Fruit fly (Drosophila melanogaster): ENCODE data around the gene nocte.

DNA sequence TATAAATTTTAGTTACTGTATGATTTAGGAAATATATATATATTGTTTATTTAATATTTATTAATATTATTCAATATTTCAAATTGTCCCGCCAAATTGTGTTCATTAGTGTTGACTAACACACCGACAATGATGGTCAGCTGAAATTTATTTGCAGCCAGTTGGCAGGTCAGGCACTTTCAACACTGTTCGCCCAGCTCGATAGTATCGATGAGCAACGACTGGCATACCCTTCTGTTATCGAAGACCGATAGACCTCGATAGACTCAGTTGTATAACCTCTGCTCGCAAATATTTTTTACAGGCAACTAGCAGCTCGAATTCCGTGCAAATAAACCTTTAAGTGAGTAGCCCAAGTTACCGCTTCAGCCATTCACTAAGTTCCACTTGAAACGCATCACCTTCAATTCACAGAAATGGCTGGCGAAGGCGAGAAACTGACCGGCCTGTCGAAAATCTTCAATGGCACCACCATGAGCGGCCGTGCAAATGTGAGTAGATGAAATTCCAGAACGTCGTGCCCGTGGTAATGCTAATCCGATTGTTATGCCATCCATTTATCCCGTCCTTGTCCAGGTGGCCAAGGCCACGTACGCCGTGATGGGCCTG lies 13.9 kb downstream of the nocte start, which contains the start of gene Neb-cGP:
- TF ChIP-seq psq (optimal IDR thresholded peaks at IDR 0.05) (no peak), ttk (optimal IDR thresholded peaks at IDR 0.05) (no peak), h (optimal IDR thresholded peaks at IDR 0.05) (no peak), Myc (optimal IDR thresholded peaks at IDR 0.05) (no peak), insv (optimal IDR thresholded peaks at IDR 0.05) (no peak), Sin3A (optimal IDR thresholded peaks at IDR 0.05) (no peak)
